Worm (Caenorhabditis elegans): ENCODE data around the gene C01G10.14.

C01G10.14 gene

DNA sequence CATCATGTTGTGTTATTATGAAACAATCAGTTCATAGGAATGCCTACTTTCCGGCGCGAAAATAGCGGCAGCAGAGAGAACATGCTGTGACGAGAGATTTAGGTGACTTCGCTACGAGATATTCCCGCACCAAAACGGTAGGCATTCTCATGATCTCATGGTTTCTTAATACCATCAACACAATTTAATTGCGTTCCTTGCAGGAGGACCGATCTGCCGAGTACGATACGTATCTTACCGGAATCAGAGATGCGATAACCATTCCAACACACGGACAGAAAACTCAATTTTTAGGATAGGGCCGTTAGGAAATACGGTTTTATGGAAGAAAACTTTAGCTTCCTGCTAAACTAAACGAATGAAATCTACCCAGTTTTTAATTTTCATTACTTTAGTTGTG, 43.1 kb upstream of the C01G10.14 start, which contains the start of gene T09F5.1:
T09F5.1 (plus strand) TSS at position 301 of the 400 bp plus-strand sequence.
- TF ChIP-seq php-3 (GFP tag; IDR thresholded peaks at IDR 0.05) (no peak), F26F4.8 (GFP tag; conservative IDR thresholded peaks at IDR 0.05) (no peak), fkh-10 (GFP tag; optimal IDR thresholded peaks at IDR 0.05) (no peak), rbr-2 (tag; optimal IDR thresholded peaks at IDR 0.05) (no peak), snpc-4 (tag; optimal IDR thresholded peaks at IDR 0.05) (no peak), F10B5.3 (tag; optimal IDR thresholded peaks at IDR 0.05) (no peak), daf-19 (GFP tag; conservative IDR thresholded peaks at IDR 0.05) (no peak), dmd-8 (GFP tag; IDR thresholded peaks at IDR 0.05) (no peak), mdl-1 (tag; optimal IDR thresholded peaks at IDR 0.05) (no peak), hif-1 (tag; optimal IDR thresholded peaks at IDR 0.05) (no peak)

DNA sequence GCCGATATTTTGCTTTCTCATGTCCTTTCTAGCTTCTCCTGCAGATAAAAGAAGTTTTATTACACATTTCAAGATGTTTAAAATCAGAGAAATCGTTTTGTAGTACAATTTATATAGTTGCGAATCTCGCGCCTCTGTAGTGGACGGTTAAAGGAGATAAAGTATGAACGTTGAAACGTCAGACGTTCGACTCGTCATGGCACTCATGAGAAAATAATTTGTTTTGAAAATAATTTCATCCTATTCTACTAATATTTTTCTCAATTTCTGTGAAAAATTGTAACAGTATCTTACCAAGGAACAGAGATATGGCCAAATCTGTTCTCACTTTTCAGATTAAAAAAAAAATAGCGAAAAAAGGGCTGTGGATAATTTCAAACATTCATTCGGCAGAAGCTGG, 42.0 kb upstream of the C01G10.14 start, which contains the start of gene T09F5.20:
T09F5.20 (minus strand) TSS at position 101 of the 400 bp plus-strand sequence.
- TF ChIP-seq ces-1 (GFP tag; optimal IDR thresholded peaks at IDR 0.05) (no peak), hif-1 (tag; optimal IDR thresholded peaks at IDR 0.05) (no peak), ctbp-1 (GFP tag; IDR thresholded peaks at IDR 0.05) (no peak), F26F4.8 (GFP tag; conservative IDR thresholded peaks at IDR 0.05) (no peak), mxl-3 (GFP tag; optimal IDR thresholded peaks at IDR 0.05) (no peak), jun-1 (tag; optimal IDR thresholded peaks at IDR 0.05) (no peak), zag-1 (tag; optimal IDR thresholded peaks at IDR 0.05) (no peak), hmg-1.1 (GFP tag; IDR thresholded peaks at IDR 0.05) (no peak), mdt-29 (GFP tag; IDR thresholded peaks at IDR 0.05) (no peak), dpl-1 (GFP tag; optimal IDR thresholded peaks at IDR 0.05) (no peak), daf-19 (GFP tag; conservative IDR thresholded peaks at IDR 0.05) (no peak)

DNA sequence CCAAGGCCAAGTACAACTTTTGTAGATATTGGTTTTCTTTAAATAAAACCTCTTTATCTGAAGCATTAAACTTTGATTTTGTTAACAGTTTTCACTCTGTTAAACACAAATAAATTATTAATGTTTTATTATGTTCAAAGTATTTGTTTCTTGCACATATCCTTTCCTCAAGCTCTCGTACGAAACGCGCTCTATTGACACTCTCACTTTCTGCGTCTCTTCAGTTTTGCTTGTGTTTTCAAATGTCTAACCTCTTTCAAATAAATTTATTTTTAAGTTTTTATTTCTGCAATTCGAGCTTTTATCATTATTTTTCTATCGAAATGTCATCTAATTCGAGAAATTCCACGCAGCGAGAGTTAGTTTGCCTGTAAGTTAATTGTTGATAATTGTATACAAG, 38.1 kb upstream of the C01G10.14 start, which contains the start of gene K08F9.4:
K08F9.4 (plus strand) TSS at position 222 of the 400 bp plus-strand sequence.
- TF ChIP-seq snpc-4 (tag; optimal IDR thresholded peaks at IDR 0.05) (no peak), pha-4 (GFP tag; IDR thresholded peaks at IDR 0.05) (no peak), pha-4 (tag; optimal IDR thresholded peaks at IDR 0.05) (no peak), daf-8 (GFP tag; IDR thresholded peaks at IDR 0.05) (no peak), unc-130 (GFP tag; optimal IDR thresholded peaks at IDR 0.05) (no peak), jun-1 (tag; optimal IDR thresholded peaks at IDR 0.05) (no peak), nhr-10 (tag; optimal IDR thresholded peaks at IDR 0.05) (no peak), daf-16 (GFP tag; optimal IDR thresholded peaks at IDR 0.05) (no peak), daf-16 (tag; optimal IDR thresholded peaks at IDR 0.05) (no peak), F10B5.3 (tag; optimal IDR thresholded peaks at IDR 0.05) (no peak), T20F7.1 (GFP tag; optimal IDR thresholded peaks at IDR 0.05) (peak; percentile 32), nhr-25 (tag; optimal IDR thresholded peaks at IDR 0.05; ENCODE audit: borderline replicate concordance, insufficient read depth) (no peak), lin-15B (tag; optimal IDR thresholded peaks at IDR 0.05) (no peak), nhr-237 (tag; optimal IDR thresholded peaks at IDR 0.05) (no peak), mdl-1 (tag; optimal IDR thresholded peaks at IDR 0.05) (no peak), pqm-1 (tag; optimal IDR thresholded peaks at IDR 0.05) (no peak), ZK337.2 (GFP tag; IDR thresholded peaks at IDR 0.05) (no peak), nhr-41 (GFP tag; IDR thresholded peaks at IDR 0.05) (no peak), lin-38 (GFP tag; IDR thresholded peaks at IDR 0.05) (peak; percentile 90), R02D3.7 (tag; optimal IDR thresholded peaks at IDR 0.05) (no peak), dpl-1 (GFP tag; optimal IDR thresholded peaks at IDR 0.05) (peak; percentile 73), sdz-12 (GFP tag; optimal IDR thresholded peaks at IDR 0.05) (no peak), zag-1 (tag; optimal IDR thresholded peaks at IDR 0.05) (no peak), duxl-1 (tag; optimal IDR thresholded peaks at IDR 0.05; ENCODE audit: poor library complexity) (peak; percentile 18), dve-1 (tag; optimal IDR thresholded peaks at IDR 0.05; ENCODE audit: insufficient read depth) (no peak), lin-39 (tag; optimal IDR thresholded peaks at IDR 0.05) (no peak), unc-62 (GFP tag; optimal IDR thresholded peaks at IDR 0.05 in 1 of 2) (no peak), unc-62 (tag; optimal IDR thresholded peaks at IDR 0.05) (no peak), madf-5 (GFP tag; IDR thresholded peaks at IDR 0.05) (no peak), ceh-44 (GFP tag; IDR thresholded peaks at IDR 0.05) (no peak), F26F4.8 (GFP tag; conservative IDR thresholded peaks at IDR 0.05) (no peak), lin-13 (GFP tag; optimal IDR thresholded peaks at IDR 0.05) (peak; percentile 7), nhr-28 (tag; optimal IDR thresholded peaks at IDR 0.05) (peak; percentile 61), nhr-76 (tag; optimal IDR thresholded peaks at IDR 0.05) (no peak), mes-2 (tag; optimal IDR thresholded peaks at IDR 0.05; ENCODE audit: poor library complexity, severe bottlenecking) (peak; percentile 92), nhr-6 (tag; optimal IDR thresholded peaks at IDR 0.05) (peak; percentile 72), lin-29 (GFP tag; IDR thresholded peaks at IDR 0.05) (no peak)
